Worm (Caenorhabditis elegans): ENCODE measurements around the gene immt-2.

Gene immt-2

ce11 chrV:16756166-16756565 lies 32.9 kb upstream of the immt-2 start:
- TF ChIP-seq crh-2 (tag; optimal IDR thresholded peaks at IDR 0.05), result no peak
- TF ChIP-seq ZK546.5 (tag; optimal IDR thresholded peaks at IDR 0.05), result no peak
- TF ChIP-seq ama-1 (optimal IDR thresholded peaks at IDR 0.05), result no peak
- no peak for TF ChIP-seq mdl-1 (tag; optimal IDR thresholded peaks at IDR 0.05)
- TF ChIP-seq nhr-77 (tag; optimal IDR thresholded peaks at IDR 0.05), result no peak
- no peak for TF ChIP-seq R02D3.7 (tag; optimal IDR thresholded peaks at IDR 0.05)
- TF ChIP-seq blmp-1 (tag; optimal IDR thresholded peaks at IDR 0.05; ENCODE audit: insufficient read depth), result no peak
- TF ChIP-seq lin-39 (tag; optimal IDR thresholded peaks at IDR 0.05), result no peak
- TF ChIP-seq nhr-10 (tag; optimal IDR thresholded peaks at IDR 0.05), result no peak
- no peak for TF ChIP-seq F13H6.1 (tag; optimal IDR thresholded peaks at IDR 0.05)
- no peak for TF ChIP-seq nhr-6 (tag; optimal IDR thresholded peaks at IDR 0.05)
- no peak for TF ChIP-seq ztf-11 (tag; optimal IDR thresholded peaks at IDR 0.05)
- no peak for TF ChIP-seq egl-27 (tag; optimal IDR thresholded peaks at IDR 0.05)
- no peak for TF ChIP-seq nhr-11 (tag; optimal IDR thresholded peaks at IDR 0.05)
- no peak for TF ChIP-seq elt-3 (tag; optimal IDR thresholded peaks at IDR 0.05)
- no peak for TF ChIP-seq nhr-12 (tag; optimal IDR thresholded peaks at IDR 0.05)
- no peak for TF ChIP-seq unc-62 (GFP tag; optimal IDR thresholded peaks at IDR 0.05)

ce11 chrV:16759937-16760336 lies 29.1 kb upstream of the immt-2 start:
- TF ChIP-seq unc-55 (GFP tag; optimal IDR thresholded peaks at IDR 0.05) (peak; percentile 65), egl-27 (tag; optimal IDR thresholded peaks at IDR 0.05) (no peak)

DNA sequence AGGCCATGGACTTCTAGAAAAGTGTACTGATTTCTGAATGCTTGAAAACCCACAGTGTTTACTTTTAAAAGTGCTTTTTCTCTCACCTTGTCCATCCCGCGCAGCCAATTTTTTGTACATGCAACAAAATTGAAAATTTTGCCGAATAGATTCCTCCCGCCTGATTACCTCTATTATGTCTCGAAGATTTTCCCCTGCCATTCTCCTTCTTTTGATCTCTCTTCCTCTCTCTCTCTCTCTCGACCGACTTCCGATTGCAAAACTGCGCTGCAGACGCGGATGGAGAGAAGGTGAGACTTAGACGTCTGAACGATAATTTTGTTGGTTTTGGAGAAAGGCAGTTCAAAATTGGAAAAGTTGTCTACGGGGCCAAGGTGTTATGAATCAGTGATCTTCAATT lies 14.6 kb upstream of the immt-2 start:
- no peak for TF ChIP-seq aly-2 (tag; optimal IDR thresholded peaks at IDR 0.05)
- no peak for TF ChIP-seq skn-1 (tag; optimal IDR thresholded peaks at IDR 0.05)
- peak; percentile 9 for TF ChIP-seq sma-9 (GFP tag; optimal IDR thresholded peaks at IDR 0.05)
- TF ChIP-seq sma-9 (tag; optimal IDR thresholded peaks at IDR 0.05), result no peak
- peak; percentile 19 for TF ChIP-seq nhr-129 (tag; optimal IDR thresholded peaks at IDR 0.05)

- TF ChIP-seq gmeb-1 (tag; optimal IDR thresholded peaks at IDR 0.05) (no peak), nhr-21 (tag; optimal IDR thresholded peaks at IDR 0.05) (peak; percentile 76), R02D3.7 (tag; optimal IDR thresholded peaks at IDR 0.05) (no peak), nhr-12 (tag; optimal IDR thresholded peaks at IDR 0.05) (no peak), aly-2 (tag; optimal IDR thresholded peaks at IDR 0.05) (no peak), sma-3 (GFP tag; optimal IDR thresholded peaks at IDR 0.05) (peak; percentile 25), nhr-25 (tag; optimal IDR thresholded peaks at IDR 0.05) (peak; percentile 56), unc-39 (tag; optimal IDR thresholded peaks at IDR 0.05) (no peak), elt-3 (tag; optimal IDR thresholded peaks at IDR 0.05) (peak; percentile 18), sma-9 (GFP tag; optimal IDR thresholded peaks at IDR 0.05) (peak; percentile 43), sma-9 (tag; optimal IDR thresholded peaks at IDR 0.05) (no peak), crh-2 (tag; optimal IDR thresholded peaks at IDR 0.05) (no peak), unc-55 (GFP tag; optimal IDR thresholded peaks at IDR 0.05) (no peak), nhr-129 (tag; optimal IDR thresholded peaks at IDR 0.05) (peak; percentile 9), ceh-16 (tag; optimal IDR thresholded peaks at IDR 0.05) (no peak), snpc-4 (tag; optimal IDR thresholded peaks at IDR 0.05) (no peak), peb-1 (tag; optimal IDR thresholded peaks at IDR 0.05) (no peak), nhr-23 (tag; optimal IDR thresholded peaks at IDR 0.05) (no peak), elt-1 (tag; optimal IDR thresholded peaks at IDR 0.05) (peak; percentile 17)
Observed at ce11 chrV:16778540-16779280, 10.4 kb upstream of the immt-2 start.

- TF ChIP-seq sma-3 (GFP tag; optimal IDR thresholded peaks at IDR 0.05), result no peak
- TF ChIP-seq peb-1 (tag; optimal IDR thresholded peaks at IDR 0.05), result no peak
- TF ChIP-seq skn-1 (tag; optimal IDR thresholded peaks at IDR 0.05), result no peak
- no peak for TF ChIP-seq unc-62 (GFP tag; optimal IDR thresholded peaks at IDR 0.05)
- no peak for TF ChIP-seq nhr-12 (tag; optimal IDR thresholded peaks at IDR 0.05)
- TF ChIP-seq unc-39 (tag; optimal IDR thresholded peaks at IDR 0.05), result no peak
- no peak for TF ChIP-seq blmp-1 (tag; optimal IDR thresholded peaks at IDR 0.05; ENCODE audit: insufficient read depth)
- no peak for TF ChIP-seq ztf-4 (tag; optimal IDR thresholded peaks at IDR 0.05)
- no peak for TF ChIP-seq ama-1 (optimal IDR thresholded peaks at IDR 0.05)
Observed at ce11 chrV:16779281-16779597, 9.8 kb upstream of the immt-2 start.

All from whole organism, L2 larva.